Fruit fly (Drosophila melanogaster): ENCODE results near the gene CG9135.
A peak's percentile ranks its signal among the peaks of the same experiment; 100 is the strongest.

CG9135 gene

dm6 chr2L:6075345-6075744, 24.7 kb downstream of the CG9135 start (continued):
- TF ChIP-seq CG32532 (GFP tag; IDR thresholded peaks at IDR 0.05): no peak
- no peak for TF ChIP-seq emc (GFP tag; optimal IDR thresholded peaks at IDR 0.05)
- TF ChIP-seq pfk (GFP tag; optimal IDR thresholded peaks at IDR 0.05): no peak
- TF ChIP-seq CG34224 (GFP tag; IDR thresholded peaks at IDR 0.05; ENCODE audit: partially characterized antibody): no peak
- peak in 1 of 2 experiments; percentile 19 for TF ChIP-seq Hr78 (GFP tag; optimal IDR thresholded peaks at IDR 0.05)
- no peak for TF ChIP-seq org-1 (GFP tag; optimal IDR thresholded peaks at IDR 0.05)
- TF ChIP-seq CG32772 (GFP tag; IDR thresholded peaks at IDR 0.05): no peak
- no peak for TF ChIP-seq Drgx (GFP tag; IDR thresholded peaks at IDR 0.05)
- no peak for TF ChIP-seq ftz-f1 (GFP tag; optimal IDR thresholded peaks at IDR 0.05)
- TF ChIP-seq bab2 (GFP tag; optimal IDR thresholded peaks at IDR 0.05): no peak
- peak; percentile 9 for TF ChIP-seq CG6813 (GFP tag; optimal IDR thresholded peaks at IDR 0.05)
- no peak for TF ChIP-seq CG6689 (GFP tag; IDR thresholded peaks at IDR 0.05)
- 0 out of 3 replicates have a peak, but pooled peaks have one; percentile 59 for TF ChIP-seq ci (GFP tag; IDR thresholded peaks at IDR 0.05)
- no peak for TF ChIP-seq CG8281 (tag; optimal IDR thresholded peaks at IDR 0.05)
- TF ChIP-seq unc-4 (GFP tag; IDR thresholded peaks at IDR 0.05; ENCODE audit: partially characterized antibody): no peak
- TF ChIP-seq vfl (GFP tag; optimal IDR thresholded peaks at IDR 0.05): no peak
- no peak for TF ChIP-seq sna (GFP tag; IDR thresholded peaks at IDR 0.05; ENCODE audit: partially characterized antibody)
- no peak for TF ChIP-seq trem (tag; optimal IDR thresholded peaks at IDR 0.05)
- TF ChIP-seq CG14667 (GFP tag; IDR thresholded peaks at IDR 0.05): no peak
- no peak for TF ChIP-seq CG3838 (GFP tag; optimal IDR thresholded peaks at IDR 0.05)
- no peak for TF ChIP-seq CG4730 (GFP tag; IDR thresholded peaks at IDR 0.05)
- no peak for TF ChIP-seq toy (GFP tag; IDR thresholded peaks at IDR 0.05)
- TF ChIP-seq CG12104 (GFP tag; optimal IDR thresholded peaks at IDR 0.05): no peak
- TF ChIP-seq bbx (GFP tag; IDR thresholded peaks at IDR 0.05; ENCODE audit: partially characterized antibody): 0 out of 2 replicates have a peak, but pooled peaks have one; percentile 29
- TF ChIP-seq fd102C (GFP tag; optimal IDR thresholded peaks at IDR 0.05): no peak
- no peak for TF ChIP-seq CG9797 (GFP tag; optimal IDR thresholded peaks at IDR 0.05)
- TF ChIP-seq Sox100B (GFP tag; optimal IDR thresholded peaks at IDR 0.05): no peak
- TF ChIP-seq sqz (GFP tag; optimal IDR thresholded peaks at IDR 0.05): no peak
- TF ChIP-seq CG1792 (GFP tag; optimal IDR thresholded peaks at IDR 0.05): no peak
- TF ChIP-seq ken (GFP tag; IDR thresholded peaks at IDR 0.05): no peak
- no peak for TF ChIP-seq CG2120 (GFP tag; optimal IDR thresholded peaks at IDR 0.05)
- no peak for TF ChIP-seq jumu (GFP tag; optimal IDR thresholded peaks at IDR 0.05)
- no peak for TF ChIP-seq CG31224 (GFP tag; IDR thresholded peaks at IDR 0.05)
- TF ChIP-seq CG43689 (GFP tag; IDR thresholded peaks at IDR 0.05): no peak
- TF ChIP-seq Myb (GFP tag; optimal IDR thresholded peaks at IDR 0.05): no peak
- no peak for TF ChIP-seq CG7839 (tag; optimal IDR thresholded peaks at IDR 0.05)
- TF ChIP-seq gt (GFP tag; IDR thresholded peaks at IDR 0.05): no peak
- no peak for TF ChIP-seq HLH3B (GFP tag; IDR thresholded peaks at IDR 0.05)
- peak; percentile 98 for TF ChIP-seq crol (GFP tag; IDR thresholded peaks at IDR 0.05)
- peak; percentile 66; the same call in 2 of the 3 replicates for TF ChIP-seq sr (GFP tag; IDR thresholded peaks at IDR 0.05)
- peak; percentile 90 for TF ChIP-seq pros (GFP tag; optimal IDR thresholded peaks at IDR 0.05)
- no peak for TF ChIP-seq Mad (GFP tag; optimal IDR thresholded peaks at IDR 0.05)
- TF ChIP-seq CG34376 (GFP tag; optimal IDR thresholded peaks at IDR 0.05): no peak
- no peak for TF ChIP-seq CG12236 (GFP tag; optimal IDR thresholded peaks at IDR 0.05)
- TF ChIP-seq CG7745 (tag; optimal IDR thresholded peaks at IDR 0.05): peak; percentile 95
- TF ChIP-seq ems (GFP tag; optimal IDR thresholded peaks at IDR 0.05): no peak
- TF ChIP-seq Scr (GFP tag; IDR thresholded peaks at IDR 0.05; ENCODE audit: partially characterized antibody): 0 out of 2 replicates have a peak, but pooled peaks have one; percentile 28
- TF ChIP-seq CG10543 (GFP tag; optimal IDR thresholded peaks at IDR 0.05): peak; percentile 41
- no peak for TF ChIP-seq slbo (GFP tag; IDR thresholded peaks at IDR 0.05)
- no peak for TF ChIP-seq HHEX (GFP tag; optimal IDR thresholded peaks at IDR 0.05)
- peak; percentile 94 for TF ChIP-seq z (GFP tag; IDR thresholded peaks at IDR 0.05)
